Worm (Caenorhabditis elegans) whole organism, midembryonic: ENCODE data around the gene C13E3.1.

ENCODE experiments used
- flt-1 ChIP-seq: fragments of 200-800 bp; sonication (Bioruptor generic); IDR thresholded peaks from 2 replicates; pipeline ENCODE4 v1.3.6; 2022; ENCODE audit warnings: missing genetic modification characterization, missing compliant biosample characterization
- klf-2 ChIP-seq: fragments of 200-800 bp; sonication (Bioruptor generic); conservative IDR thresholded peaks from 2 replicates; pipeline ENCODE4 v1.3.6; 2022; ENCODE audit warnings: missing genetic modification reagents, missing genetic modification characterization, missing compliant biosample characterization
- tab-1 ChIP-seq: fragments of 200-800 bp; sonication (Bioruptor generic); IDR thresholded peaks from 2 replicates; pipeline ENCODE4 v1.3.6; 2022; ENCODE audit warnings: missing genetic modification characterization, missing compliant biosample characterization
- ztf-23 ChIP-seq: fragments of 200-800 bp; sonication (Bioruptor generic); IDR thresholded peaks from 2 replicates; pipeline ENCODE4 v1.3.6; 2022; ENCODE audit warnings: missing genetic modification reagents, missing genetic modification characterization, missing compliant biosample characterization
- ztf-29 ChIP-seq: fragments of 200-800 bp; sonication (Bioruptor generic); IDR thresholded peaks from 2 replicates; pipeline ENCODE4 v1.3.6; 2022; ENCODE audit warnings: missing genetic modification reagents, missing genetic modification characterization, missing compliant biosample characterization

DNA sequence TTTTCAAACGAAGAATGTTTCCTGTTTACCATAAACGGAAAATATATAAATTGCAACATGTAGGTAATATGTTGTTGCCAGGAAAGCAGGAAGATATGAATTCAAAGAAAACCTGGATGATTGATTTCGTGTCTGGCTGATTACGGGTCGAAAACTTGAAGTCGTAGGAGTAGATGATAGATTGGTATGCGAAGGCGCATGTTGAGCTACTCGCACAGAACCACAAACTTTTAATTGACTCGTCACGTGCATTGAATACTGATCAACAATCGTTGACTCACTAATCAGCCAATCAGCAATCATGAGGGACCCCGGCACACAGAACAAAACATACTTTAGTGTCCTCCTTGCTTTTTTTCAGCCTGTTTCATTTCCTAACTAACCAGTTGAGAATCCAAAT is 28.3 kb downstream of the C13E3.1 start:
- TF ChIP-seq flt-1 (GFP tag; lab: Robert Waterston, UW): no peak
- no peak for TF ChIP-seq tab-1 (GFP tag; lab: Robert Waterston, UW)
- TF ChIP-seq klf-2 (GFP tag; lab: Robert Waterston, UW): no peak
- TF ChIP-seq ztf-29 (GFP tag; lab: Robert Waterston, UW): no peak
- TF ChIP-seq ztf-23 (GFP tag; lab: Robert Waterston, UW): no peak
